Worm (Caenorhabditis elegans) whole organism, L4 larva: Measurements from ENCODE around the gene nlp-52.

Experiments used
- nhr-6 ChIP-seq: fragments of 150-350 bp; optimal IDR thresholded peaks from 2 replicates; lab custom pipeline; 2014; ENCODE audit warnings: missing biosample characterization, missing genetic modification characterization
- snpc-4 ChIP-seq: fragments of 150-350 bp; optimal IDR thresholded peaks from 2 replicates; lab custom pipeline; 2014; ENCODE audit warnings: missing biosample characterization, missing genetic modification characterization

DNA sequence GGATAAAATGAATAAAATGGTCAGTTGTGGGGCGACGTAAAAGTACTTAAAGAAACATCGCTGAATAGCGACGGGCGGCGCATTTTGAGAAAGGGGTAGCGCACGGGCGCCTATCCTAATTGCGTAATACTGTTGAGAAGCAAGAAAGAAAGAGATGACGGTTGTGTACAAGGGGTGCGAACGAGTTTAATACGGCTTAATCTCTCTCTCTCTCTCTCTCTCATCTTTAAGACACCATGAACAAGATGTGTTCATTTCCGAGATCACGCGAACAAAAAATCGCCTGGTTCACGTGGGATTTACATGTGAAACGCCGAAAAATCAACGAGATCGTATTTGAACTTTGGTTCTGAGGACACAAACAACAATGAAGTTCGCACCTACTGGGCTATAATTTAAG lies 1.9 kb upstream of the nlp-52 start:
- TF ChIP-seq nhr-6 (tag; lab: Kevin White, UChicago), result no peak
- no peak for TF ChIP-seq snpc-4
